Worm (Caenorhabditis elegans) whole organism, late embryonic: ENCODE results near the gene ilcr-2.

Experiments used
- C38D4.7 ChIP-seq: fragments of 200-800 bp; sonication (Bioruptor generic); optimal IDR thresholded peaks from 2 replicates; lab custom pipeline; 2018; ENCODE audit warnings: mild to moderate bottlenecking, missing genetic modification characterization, moderate library complexity, missing compliant biosample characterization
- F13H6.1 ChIP-seq: sonication (generic microtip); optimal IDR thresholded peaks from 2 replicates; lab custom pipeline; 2016; ENCODE audit warnings: missing genetic modification characterization, missing compliant biosample characterization
- Y22D7AL.16 ChIP-seq: sonication (generic microtip); optimal IDR thresholded peaks from 2 replicates; lab custom pipeline; 2016; ENCODE audit warnings: missing genetic modification characterization, missing compliant biosample characterization
- ahr-1 ChIP-seq: sonication (generic microtip); optimal IDR thresholded peaks from 2 replicates; lab custom pipeline; 2016; ENCODE audit warnings: missing genetic modification characterization, missing compliant biosample characterization
- ceh-18 ChIP-seq: sonication (generic microtip); optimal IDR thresholded peaks from 2 replicates; lab custom pipeline; 2016; ENCODE audit warnings: missing genetic modification characterization, missing compliant biosample characterization
- ceh-19 ChIP-seq: fragments of 200-800 bp; sonication (Bioruptor generic); optimal IDR thresholded peaks from 2 replicates; lab custom pipeline; 2018; ENCODE audit warnings: mild to moderate bottlenecking, missing genetic modification characterization, missing compliant biosample characterization
- ceh-24 ChIP-seq: sonication (generic microtip); optimal IDR thresholded peaks from 2 replicates; lab custom pipeline; 2016; ENCODE audit warnings: mild to moderate bottlenecking, missing genetic modification characterization, missing compliant biosample characterization
- ceh-30 ChIP-seq: fragments of 150-350 bp; optimal IDR thresholded peaks from 2 replicates; lab custom pipeline; 2014; ENCODE audit warnings: missing biosample characterization, missing genetic modification characterization
- ceh-31 ChIP-seq: sonication (generic microtip); optimal IDR thresholded peaks from 2 replicates; lab custom pipeline; 2016; ENCODE audit warnings: missing genetic modification characterization, missing compliant biosample characterization
- ceh-6 ChIP-seq: fragments of 200-800 bp; sonication (Bioruptor generic); optimal IDR thresholded peaks from 2 replicates; lab custom pipeline; 2018; ENCODE audit warnings: mild to moderate bottlenecking, missing genetic modification characterization, missing compliant biosample characterization
- che-1 ChIP-seq: sonication (generic microtip); optimal IDR thresholded peaks from 2 replicates; lab custom pipeline; 2016; ENCODE audit warnings: mild to moderate bottlenecking, missing genetic modification characterization, missing compliant biosample characterization
- dmd-4 ChIP-seq: sonication (generic microtip); optimal IDR thresholded peaks from 2 replicates; lab custom pipeline; 2016; ENCODE audit warnings: borderline replicate concordance, missing genetic modification characterization, missing compliant biosample characterization
- dve-1 ChIP-seq: sonication (generic microtip); optimal IDR thresholded peaks from 2 replicates; lab custom pipeline; 2017; ENCODE audit warnings: antibody characterized with exemption, mild to moderate bottlenecking, missing genetic modification characterization, missing compliant biosample characterization
- elt-4 ChIP-seq: sonication (generic microtip); optimal IDR thresholded peaks from 2 replicates; lab custom pipeline; 2016; ENCODE audit warnings: missing genetic modification characterization, missing compliant biosample characterization
- fax-1 ChIP-seq: sonication (generic microtip); optimal IDR thresholded peaks from 2 replicates; lab custom pipeline; 2016; ENCODE audit warnings: missing genotype, missing genetic modification characterization, missing compliant biosample characterization
- fkh-6 ChIP-seq: sonication (generic microtip); optimal IDR thresholded peaks from 2 replicates; lab custom pipeline; 2016; ENCODE audit warnings: missing genetic modification characterization, missing compliant biosample characterization
- gmeb-2 ChIP-seq: sonication (generic microtip); optimal IDR thresholded peaks from 2 replicates; lab custom pipeline; 2016; ENCODE audit warnings: missing genetic modification characterization, inconsistent platforms, missing compliant biosample characterization
- hlh-13 ChIP-seq: fragments of 200-800 bp; sonication (Bioruptor generic); optimal IDR thresholded peaks from 2 replicates; lab custom pipeline; 2018; ENCODE audit warnings: mild to moderate bottlenecking, missing genetic modification characterization, missing compliant biosample characterization
- hlh-6 ChIP-seq: sonication (generic microtip); optimal IDR thresholded peaks from 2 replicates; lab custom pipeline; 2016; ENCODE audit warnings: missing genotype, missing genetic modification characterization, missing compliant biosample characterization
- lim-6 ChIP-seq: sonication (generic microtip); optimal IDR thresholded peaks from 2 replicates; lab custom pipeline; 2016; ENCODE audit warnings: missing genetic modification characterization, missing compliant biosample characterization
- lin-11 ChIP-seq: fragments of 200-800 bp; sonication (Bioruptor generic); optimal IDR thresholded peaks from 2 replicates; lab custom pipeline; 2018; ENCODE audit warnings: mild to moderate bottlenecking, missing genetic modification characterization, missing compliant biosample characterization
- madf-2 ChIP-seq: sonication (generic microtip); optimal IDR thresholded peaks from 2 replicates; lab custom pipeline; 2017; ENCODE audit warnings: missing genetic modification characterization, missing compliant biosample characterization
- mec-3 ChIP-seq: sonication (generic microtip); optimal IDR thresholded peaks from 2 replicates; lab custom pipeline; 2016; ENCODE audit warnings: borderline replicate concordance, missing genetic modification characterization, missing compliant biosample characterization
- nfya-1 ChIP-seq: sonication (generic microtip); optimal IDR thresholded peaks from 2 replicates; lab custom pipeline; 2017; ENCODE audit warnings: missing genetic modification characterization, mild to moderate bottlenecking, missing compliant biosample characterization, antibody characterized with exemption, moderate library complexity
- nhr-11 ChIP-seq: fragments of 150-350 bp; optimal IDR thresholded peaks from 2 replicates; lab custom pipeline; 2014; ENCODE audit warnings: missing biosample characterization, missing genetic modification characterization
- nhr-232 ChIP-seq: sonication (generic microtip); optimal IDR thresholded peaks from 2 replicates; lab custom pipeline; 2016; ENCODE audit warnings: missing genetic modification characterization, missing compliant biosample characterization
- pha-4 ChIP-seq: fragments of 150-350 bp; optimal IDR thresholded peaks from 2 replicates; lab custom pipeline; 2018; ENCODE audit warnings: missing biosample characterization, missing genetic modification reagents, missing genetic modification characterization
- pros-1 ChIP-seq: fragments of 150-350 bp; optimal IDR thresholded peaks from 2 replicates; lab custom pipeline; 2014; ENCODE audit warnings: missing biosample characterization, missing genetic modification reagents, missing genetic modification characterization
- ref-2 ChIP-seq: sonication (generic microtip); optimal IDR thresholded peaks from 2 replicates; lab custom pipeline; 2016; ENCODE audit warnings: missing genetic modification characterization, missing compliant biosample characterization
- sox-2 ChIP-seq: fragments of 200-800 bp; sonication (Bioruptor generic); IDR thresholded peaks from 2 replicates; pipeline ENCODE4 v1.3.6; 2022; ENCODE audit warnings: missing genetic modification reagents, missing genetic modification characterization, missing compliant biosample characterization
- sox-4 ChIP-seq: sonication (generic microtip); optimal IDR thresholded peaks from 2 replicates; lab custom pipeline; 2017; ENCODE audit warnings: mild to moderate bottlenecking, missing genetic modification characterization, inconsistent platforms, missing compliant biosample characterization
- syd-9 ChIP-seq: sonication (generic microtip); optimal IDR thresholded peaks from 2 replicates; lab custom pipeline; 2016; ENCODE audit warnings: mild to moderate bottlenecking, missing genetic modification characterization, moderate library complexity, missing compliant biosample characterization
- tbx-2 ChIP-seq: sonication (generic microtip); optimal IDR thresholded peaks from 2 replicates; lab custom pipeline; 2016; ENCODE audit warnings: missing genetic modification characterization, missing compliant biosample characterization
- tbx-7 ChIP-seq: sonication (generic microtip); optimal IDR thresholded peaks from 2 replicates; lab custom pipeline; 2016; ENCODE audit warnings: missing genotype, missing genetic modification characterization, missing compliant biosample characterization
- ttx-3 ChIP-seq: sonication (generic microtip); optimal IDR thresholded peaks from 2 replicates; lab custom pipeline; 2016; ENCODE audit warnings: missing genetic modification reagents, missing genetic modification characterization, missing compliant biosample characterization
- unc-3 ChIP-seq, 2 experiments: fragments of 200-800 bp in 1 of 2; sonication (Bioruptor generic) in 1 of 2; sonication (generic microtip) in 1 of 2; conservative IDR thresholded peaks in 1 of 2; optimal IDR thresholded peaks in 1 of 2; 2 replicates each; pipeline versions ENCODE4 v1.3.6 to Lab custom; 2016 to 2022; ENCODE audit warnings: missing compliant biosample characterization in 2 of 2, missing genetic modification characterization in 2 of 2, missing genetic modification reagents in 1 of 2
- unc-86 ChIP-seq: sonication (generic microtip); optimal IDR thresholded peaks from 2 replicates; lab custom pipeline; 2016; ENCODE audit warnings: missing genetic modification characterization, missing compliant biosample characterization

Gene ilcr-2

DNA sequence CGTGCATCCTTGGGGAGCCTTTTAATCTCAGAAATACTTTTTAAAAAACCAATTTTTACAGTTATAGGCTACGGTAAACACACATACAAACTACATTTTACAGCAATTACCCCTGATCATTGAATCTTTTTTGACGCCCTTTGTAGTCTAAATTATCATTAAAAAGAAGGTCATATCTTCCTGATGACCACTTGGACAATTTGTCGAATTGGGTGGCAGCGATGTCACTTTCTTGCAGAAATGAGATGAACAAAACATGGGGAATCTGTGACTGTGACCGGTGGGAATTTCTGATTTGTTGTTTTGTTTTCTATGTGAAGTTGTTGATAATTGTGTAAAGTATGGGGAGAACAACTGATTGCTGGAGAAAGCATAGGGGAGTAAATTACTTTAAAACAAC is 25.4 kb upstream of the ilcr-2 start:
- TF ChIP-seq hlh-13 (GFP tag; lab: Kevin White, UChicago) (no peak), ceh-24 (tag; lab: Kevin White, UChicago) (no peak), tbx-7 (tag; lab: Kevin White, UChicago) (no peak), hlh-6 (no peak), lin-11 (tag; lab: Kevin White, UChicago) (no peak), ref-2 (tag; lab: Kevin White, UChicago) (no peak), ceh-18 (tag; lab: Kevin White, UChicago) (no peak), mec-3 (tag; lab: Kevin White, UChicago) (no peak), madf-2 (tag; lab: Kevin White, UChicago) (no peak), lim-6 (tag; lab: Kevin White, UChicago) (no peak), ceh-31 (tag; lab: Kevin White, UChicago) (no peak), ceh-30 (tag; lab: Kevin White, UChicago) (no peak), fkh-6 (tag; lab: Kevin White, UChicago) (no peak), dve-1 (tag; lab: Kevin White, UChicago) (no peak), pros-1 (no peak), ceh-6 (GFP tag; lab: Kevin White, UChicago) (no peak), fax-1 (tag; lab: Kevin White, UChicago) (no peak)

DNA sequence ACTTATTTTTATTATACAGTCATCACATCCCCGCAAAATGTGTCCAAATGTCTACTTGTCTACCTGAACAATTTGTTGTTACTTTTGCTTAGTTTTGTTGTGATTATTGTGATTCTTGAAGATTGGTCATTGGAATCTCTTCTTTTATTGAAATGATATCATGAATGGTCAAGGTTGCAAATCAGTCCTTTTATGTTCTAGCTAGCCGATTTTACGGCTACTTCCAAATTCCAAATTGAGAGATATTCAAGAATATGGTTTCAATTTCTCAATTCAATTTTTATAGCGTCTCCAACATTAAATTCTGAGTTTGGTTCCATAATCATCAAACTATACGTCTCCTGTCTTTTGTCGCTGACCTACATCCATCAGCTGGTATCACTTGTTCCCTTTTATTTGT is 23.8 kb upstream of the ilcr-2 start:
- TF ChIP-seq hlh-6: no peak
- no peak for TF ChIP-seq F13H6.1 (tag; lab: Kevin White, UChicago)
- TF ChIP-seq dmd-4 (tag; lab: Kevin White, UChicago): no peak
- no peak for TF ChIP-seq sox-4 (tag; lab: Kevin White, UChicago)
- no peak for TF ChIP-seq unc-3 (GFP tag; conservative IDR thresholded peaks at IDR 0.05; lab: Robert Waterston, UW)
- no peak for TF ChIP-seq unc-3 (tag; optimal IDR thresholded peaks at IDR 0.05; lab: Kevin White, UChicago)
- no peak for TF ChIP-seq C38D4.7 (GFP tag; lab: Kevin White, UChicago)
- TF ChIP-seq nfya-1: no peak
- no peak for TF ChIP-seq pha-4 (tag; lab: Kevin White, UChicago)
- TF ChIP-seq ttx-3 (tag; lab: Kevin White, UChicago): no peak
- TF ChIP-seq dve-1 (tag; lab: Kevin White, UChicago): no peak

DNA sequence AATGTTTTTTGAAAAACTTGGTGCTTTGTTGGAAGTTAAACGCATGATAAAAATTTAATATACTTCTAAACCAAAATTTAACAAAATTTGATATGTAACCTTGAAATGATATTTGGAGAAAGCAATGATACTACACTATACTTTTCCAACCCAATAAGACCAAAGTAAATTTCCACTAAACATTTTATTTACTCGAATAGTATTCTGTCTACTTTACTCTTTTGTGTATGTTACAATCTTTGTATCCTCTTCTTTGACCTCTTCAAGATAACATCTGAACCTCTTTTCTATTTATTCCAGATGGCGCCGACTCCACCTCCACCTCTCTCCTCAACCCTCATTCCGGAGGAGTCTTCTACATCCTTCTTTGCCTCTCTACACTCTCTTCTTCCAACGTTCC is 21.5 kb upstream of the ilcr-2 start, which contains the start of gene dhs-5:
TSS of gene dhs-5 (plus strand) at position 301 of the 400 bp plus-strand sequence.
- TF ChIP-seq che-1 (tag; lab: Kevin White, UChicago) (no peak), tbx-7 (tag; lab: Kevin White, UChicago) (no peak), nhr-11 (no peak), sox-2 (GFP tag; lab: Robert Waterston, UW) (no peak), hlh-6 (no peak), Y22D7AL.16 (tag; lab: Kevin White, UChicago) (no peak), gmeb-2 (tag; lab: Kevin White, UChicago) (no peak), tbx-2 (no peak), unc-86 (tag; lab: Kevin White, UChicago) (no peak), nfya-1 (no peak), madf-2 (tag; lab: Kevin White, UChicago) (no peak), syd-9 (no peak), unc-3 (GFP tag; conservative IDR thresholded peaks at IDR 0.05; lab: Robert Waterston, UW) (no peak), unc-3 (tag; optimal IDR thresholded peaks at IDR 0.05; lab: Kevin White, UChicago) (no peak)

DNA sequence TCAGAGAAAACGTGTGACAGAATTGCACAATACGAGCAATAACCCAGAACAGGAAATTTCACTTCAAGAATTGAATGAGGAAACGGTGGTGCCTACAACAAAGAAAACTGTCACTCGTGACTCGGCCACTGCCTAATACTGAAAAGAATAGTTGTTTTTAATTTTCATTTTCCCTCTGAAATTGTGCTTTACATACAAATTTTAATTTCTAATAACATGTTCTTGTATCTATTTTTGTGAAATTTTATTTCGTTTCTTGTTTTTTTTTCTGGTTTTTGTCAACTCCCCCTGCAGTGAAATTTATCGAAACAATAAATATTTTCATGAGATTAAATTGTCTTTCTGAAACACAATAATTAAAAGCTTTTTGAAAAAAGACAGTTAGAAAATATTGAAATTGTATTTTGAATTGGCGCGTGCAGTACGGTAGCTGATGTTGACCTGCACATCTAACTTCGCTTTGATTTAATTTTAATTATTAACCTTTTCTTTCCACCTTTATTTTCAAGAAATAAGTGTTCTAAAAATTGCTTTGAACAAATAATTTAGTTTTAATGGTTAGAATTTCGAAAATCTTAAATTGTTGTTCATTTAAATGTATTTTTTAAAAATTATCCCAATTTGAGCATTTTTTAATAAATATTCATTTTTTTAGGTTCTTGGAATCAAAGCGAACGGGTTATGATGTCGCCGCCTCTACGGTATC is 19.2 kb upstream of the ilcr-2 start, which contains the start of gene daz-1:
TSS of gene daz-1 (plus strand) at position 656 of the 706 bp plus-strand sequence.
- TF ChIP-seq gmeb-2 (tag; lab: Kevin White, UChicago) (no peak), fax-1 (tag; lab: Kevin White, UChicago) (no peak), ceh-30 (tag; lab: Kevin White, UChicago) (no peak), che-1 (tag; lab: Kevin White, UChicago) (no peak), ceh-19 (no peak), nhr-232 (tag; lab: Kevin White, UChicago) (no peak), hlh-6 (no peak), ahr-1 (no peak), elt-4 (tag; lab: Kevin White, UChicago) (no peak), ceh-24 (tag; lab: Kevin White, UChicago) (no peak), syd-9 (no peak)
- TF ChIP-seq, all 69 proteins: peak for 0
